Fruit fly (Drosophila melanogaster) whole organism, prepupa: Measurements from ENCODE around the gene kni.
A peak's percentile ranks its signal among the peaks of the same experiment; 100 is the strongest.

Experiments
- Blimp-1 ChIP-seq: fragments of 200-800 bp; sonication (Bioruptor generic); optimal IDR thresholded peaks from 3 replicates; lab custom pipeline; 2017; ENCODE audit warnings: missing biosample characterization, missing genetic modification characterization, mild to moderate bottlenecking, moderate library complexity, missing genetic modification reagents
- CG6276 ChIP-seq: fragments of 200-800 bp; sonication (Bioruptor generic); optimal IDR thresholded peaks from 2 replicates; lab custom pipeline; 2017; ENCODE audit warnings: missing biosample characterization, mild to moderate bottlenecking, missing genetic modification characterization
- Eip93F ChIP-seq: fragments of 200-800 bp; sonication (Bioruptor generic); optimal IDR thresholded peaks from 2 replicates; lab custom pipeline; 2016; ENCODE audit warnings: missing biosample characterization, mild to moderate bottlenecking, missing genetic modification characterization
- Ets21C ChIP-seq: fragments of 200-800 bp; sonication (Bioruptor generic); optimal IDR thresholded peaks from 3 replicates; lab custom pipeline; 2016; ENCODE audit warnings: missing biosample characterization, missing genetic modification characterization
- Sox102F ChIP-seq: fragments of 200-800 bp; sonication (Bioruptor generic); optimal IDR thresholded peaks from 2 replicates; lab custom pipeline; 2016; ENCODE audit warnings: missing biosample characterization, mild to moderate bottlenecking, missing genetic modification characterization
- cyc ChIP-seq: fragments of 200-800 bp; sonication (Bioruptor generic); optimal IDR thresholded peaks from 3 replicates; lab custom pipeline; 2016; ENCODE audit warnings: missing biosample characterization, missing genetic modification characterization
- pdm3 ChIP-seq: fragments of 200-800 bp; sonication (Bioruptor generic); optimal IDR thresholded peaks from 3 replicates; lab custom pipeline; 2016; ENCODE audit warnings: missing biosample characterization, missing genetic modification characterization

dm6 chr3L:20711397-20711796 lies 16.2 kb upstream of the kni start:
- TF ChIP-seq pdm3 (GFP tag; lab: Kevin White, UChicago) (peak; percentile 30), Blimp-1 (no peak), Sox102F (GFP tag; lab: Kevin White, UChicago) (no peak), Eip93F (GFP tag; lab: Kevin White, UChicago) (no peak), cyc (GFP tag; lab: Kevin White, UChicago) (peak; percentile 59), Ets21C (GFP tag; lab: Kevin White, UChicago) (peak; percentile 23), CG6276 (GFP tag; lab: Kevin White, UChicago) (no peak)
